Fruit fly (Drosophila melanogaster) whole organism, embryonic: ENCODE data around the gene CG33941.

Source experiments
- Abd-B ChIP-seq: fragments of 200-800 bp; sonication (Bioruptor generic); optimal IDR thresholded peaks from 2 replicates; lab custom pipeline; 2018; ENCODE audit warnings: missing biosample characterization, mild to moderate bottlenecking, missing genetic modification characterization, moderate library complexity
- CG10565 ChIP-seq: fragments of 200-800 bp; sonication (Bioruptor generic); optimal IDR thresholded peaks from 3 replicates; lab custom pipeline; 2016; ENCODE audit warnings: missing biosample characterization, mild to moderate bottlenecking, missing genetic modification characterization
- CG10959 ChIP-seq: fragments of 200-800 bp; sonication (Bioruptor generic); IDR thresholded peaks from 2 replicates; pipeline ENCODE4 v1.3.6; 2022; ENCODE audit warnings: missing biosample characterization, missing genetic modification characterization
- CG11085 ChIP-seq: fragments of 200-800 bp; sonication (Bioruptor generic); IDR thresholded peaks from 2 replicates; pipeline ENCODE4 v1.3.6; 2022; ENCODE audit warnings: missing biosample characterization, missing genetic modification characterization
- CG11696 ChIP-seq: fragments of 200-800 bp; sonication (Bioruptor generic); IDR thresholded peaks from 2 replicates; pipeline ENCODE4 v1.3.6; 2022; ENCODE audit warnings: missing biosample characterization, missing genetic modification characterization
- CG12219 ChIP-seq: fragments of 200-800 bp; sonication (Bioruptor generic); optimal IDR thresholded peaks from 3 replicates; lab custom pipeline; 2018; ENCODE audit warnings: missing biosample characterization, mild to moderate bottlenecking, missing genetic modification characterization
- CG12744 ChIP-seq: fragments of 200-800 bp; sonication (Bioruptor generic); optimal IDR thresholded peaks from 2 replicates; lab custom pipeline; 2016; ENCODE audit warnings: missing biosample characterization, missing genetic modification characterization
- CG13287 ChIP-seq: fragments of 200-800 bp; sonication (Bioruptor generic); IDR thresholded peaks from 2 replicates; pipeline ENCODE4 v1.3.6; 2022; ENCODE audit warnings: missing biosample characterization, missing genetic modification characterization; ENCODE audit not compliant: partially characterized antibody
- CG13894 ChIP-seq: fragments of 200-800 bp; sonication (Bioruptor generic); optimal IDR thresholded peaks from 3 replicates; lab custom pipeline; 2018; ENCODE audit warnings: missing biosample characterization, mild to moderate bottlenecking, missing genetic modification characterization, moderate library complexity
- CG14014 ChIP-seq: fragments of 200-800 bp; sonication (Bioruptor generic); IDR thresholded peaks from 2 replicates; pipeline ENCODE4 v1.3.6; 2022; ENCODE audit warnings: missing biosample characterization, missing genetic modification characterization
- CG15011 ChIP-seq: fragments of 200-800 bp; sonication (Bioruptor generic); optimal IDR thresholded peaks from 3 replicates; lab custom pipeline; 2018; ENCODE audit warnings: missing biosample characterization, mild to moderate bottlenecking, missing genetic modification characterization
- CG15479 ChIP-seq: fragments of 200-800 bp; sonication (Bioruptor generic); optimal IDR thresholded peaks from 3 replicates; lab custom pipeline; 2019; ENCODE audit warnings: missing biosample characterization, mild to moderate bottlenecking, missing genetic modification characterization, moderate library complexity
- CG1603 ChIP-seq: fragments of 200-800 bp; sonication (Bioruptor generic); optimal IDR thresholded peaks from 2 replicates; lab custom pipeline; 2019; ENCODE audit warnings: missing biosample characterization, mild to moderate bottlenecking, missing genetic modification characterization, moderate library complexity
- CG1647 ChIP-seq: fragments of 200-800 bp; sonication (Bioruptor generic); optimal IDR thresholded peaks from 3 replicates; lab custom pipeline; 2016; ENCODE audit warnings: missing biosample characterization, missing genetic modification characterization
- CG18262 ChIP-seq: fragments of 200-800 bp; optimal IDR thresholded peaks from 3 replicates; lab custom pipeline; 2019; ENCODE audit warnings: missing biosample characterization, mild to moderate bottlenecking, missing genetic modification characterization, moderate library complexity
- CG18476 ChIP-seq: fragments of 200-800 bp; sonication (Bioruptor generic); optimal IDR thresholded peaks from 2 replicates; lab custom pipeline; 2016; ENCODE audit warnings: missing biosample characterization, mild to moderate bottlenecking, missing genetic modification characterization
- CG2199 ChIP-seq: fragments of 200-800 bp; sonication (Bioruptor generic); IDR thresholded peaks from 3 replicates; pipeline ENCODE4 v1.3.6; 2022; ENCODE audit warnings: missing biosample characterization, missing genetic modification characterization
- CG2712 ChIP-seq: fragments of 200-800 bp; optimal IDR thresholded peaks from 3 replicates; lab custom pipeline; 2019; ENCODE audit warnings: missing biosample characterization, mild to moderate bottlenecking, missing genetic modification characterization, moderate library complexity
- CG30403 ChIP-seq: fragments of 200-800 bp; sonication (Bioruptor generic); optimal IDR thresholded peaks from 3 replicates; lab custom pipeline; 2016; ENCODE audit warnings: missing biosample characterization, missing genetic modification characterization
- CG3163 ChIP-seq: fragments of 200-800 bp; sonication (Bioruptor generic); optimal IDR thresholded peaks from 3 replicates; lab custom pipeline; 2016; ENCODE audit warnings: missing biosample characterization, missing genetic modification characterization
- CG32767 ChIP-seq: fragments of 200-800 bp; sonication (Bioruptor generic); IDR thresholded peaks from 2 replicates; pipeline ENCODE4 v1.3.6; 2022; ENCODE audit warnings: missing biosample characterization, missing genetic modification characterization
- CG7839 ChIP-seq: fragments of 200-800 bp; sonication (Bioruptor generic); optimal IDR thresholded peaks from 3 replicates; lab custom pipeline; 2018; ENCODE audit warnings: missing biosample characterization, mild to moderate bottlenecking, missing genetic modification characterization, moderate library complexity
- CG8359 ChIP-seq: fragments of 200-800 bp; sonication (Bioruptor generic); optimal IDR thresholded peaks from 2 replicates; lab custom pipeline; 2017; ENCODE audit warnings: missing biosample characterization, mild to moderate bottlenecking, missing genetic modification characterization, borderline replicate concordance
- CG8924 ChIP-seq: fragments of 200-800 bp; optimal IDR thresholded peaks from 3 replicates; lab custom pipeline; 2019; ENCODE audit warnings: missing biosample characterization, mild to moderate bottlenecking, missing genetic modification characterization, moderate library complexity
- E2f1 ChIP-seq: fragments of 200-800 bp; sonication (Bioruptor generic); IDR thresholded peaks from 2 replicates; pipeline ENCODE4 v1.3.6; 2022; ENCODE audit warnings: missing biosample characterization, missing genetic modification characterization
- Myb ChIP-seq: fragments of 200-800 bp; sonication (Bioruptor generic); optimal IDR thresholded peaks from 2 replicates; lab custom pipeline; 2016; ENCODE audit warnings: missing biosample characterization, missing genetic modification characterization
- Nf-YB ChIP-seq: fragments of 200-800 bp; sonication (Bioruptor generic); optimal IDR thresholded peaks from 3 replicates; lab custom pipeline; 2019; ENCODE audit warnings: missing biosample characterization, mild to moderate bottlenecking, missing genetic modification characterization, moderate library complexity
- Nf-YC ChIP-seq: fragments of 200-800 bp; optimal IDR thresholded peaks from 3 replicates; lab custom pipeline; 2019; ENCODE audit warnings: missing biosample characterization, mild to moderate bottlenecking, missing genetic modification characterization, moderate library complexity
- al ChIP-seq: fragments of 200-800 bp; sonication (Bioruptor generic); IDR thresholded peaks from 2 replicates; pipeline ENCODE4 v1.3.6; 2022; ENCODE audit warnings: missing biosample characterization, missing genetic modification characterization
- cas ChIP-seq: fragments of 200-800 bp; sonication (Bioruptor generic); IDR thresholded peaks from 2 replicates; pipeline ENCODE4 v1.3.6; 2022; ENCODE audit warnings: missing biosample characterization, missing genetic modification characterization
- cato ChIP-seq: fragments of 200-800 bp; sonication (Bioruptor generic); optimal IDR thresholded peaks from 2 replicates; lab custom pipeline; 2016; ENCODE audit warnings: missing biosample characterization, missing genetic modification characterization, borderline replicate concordance
- crc ChIP-seq: fragments of 200-800 bp; sonication (Bioruptor generic); optimal IDR thresholded peaks from 2 replicates; lab custom pipeline; 2016; ENCODE audit warnings: missing biosample characterization, missing genetic modification characterization
- dysf ChIP-seq: fragments of 200-800 bp; sonication (Bioruptor generic); IDR thresholded peaks from 3 replicates; pipeline ENCODE4 v1.3.6; 2022; ENCODE audit warnings: missing biosample characterization, missing genetic modification characterization
- inv ChIP-seq: fragments of 200-800 bp; sonication (Bioruptor generic); IDR thresholded peaks from 2 replicates; pipeline ENCODE4 v1.3.6; 2022; ENCODE audit warnings: missing biosample characterization, missing genetic modification characterization; ENCODE audit not compliant: partially characterized antibody
- mld ChIP-seq: fragments of 200-800 bp; sonication (Bioruptor generic); IDR thresholded peaks from 3 replicates; pipeline ENCODE4 v1.3.6; 2022; ENCODE audit warnings: missing biosample characterization, missing genetic modification characterization; ENCODE audit not compliant: partially characterized antibody
- phol ChIP-seq: fragments of 200-800 bp; sonication (Bioruptor generic); optimal IDR thresholded peaks from 3 replicates; lab custom pipeline; 2018; ENCODE audit warnings: missing biosample characterization, mild to moderate bottlenecking, missing genetic modification characterization, moderate library complexity
- pros ChIP-seq: fragments of 200-800 bp; sonication (Bioruptor generic); optimal IDR thresholded peaks from 3 replicates; lab custom pipeline; 2019; ENCODE audit warnings: missing biosample characterization, mild to moderate bottlenecking, missing genetic modification characterization, moderate library complexity
- run ChIP-seq: fragments of 200-800 bp; sonication (Bioruptor generic); optimal IDR thresholded peaks from 3 replicates; lab custom pipeline; 2018; ENCODE audit warnings: missing biosample characterization, mild to moderate bottlenecking, missing genetic modification characterization
- seq ChIP-seq: fragments of 200-800 bp; sonication (Bioruptor generic); IDR thresholded peaks from 2 replicates; pipeline ENCODE4 v1.3.6; 2022; ENCODE audit warnings: missing biosample characterization, missing genetic modification characterization
- ssp ChIP-seq: fragments of 200-800 bp; sonication (Bioruptor generic); IDR thresholded peaks from 2 replicates; pipeline ENCODE4 v1.3.6; 2022; ENCODE audit warnings: missing biosample characterization, missing genetic modification characterization
- stc ChIP-seq: fragments of 200-800 bp; sonication (Bioruptor generic); IDR thresholded peaks from 2 replicates; pipeline ENCODE4 v1.3.6; 2022; ENCODE audit warnings: missing biosample characterization, missing genetic modification characterization
- tna ChIP-seq: fragments of 200-800 bp; sonication (Bioruptor generic); IDR thresholded peaks from 2 replicates; pipeline ENCODE4 v1.3.6; 2022; ENCODE audit warnings: missing biosample characterization, missing genetic modification characterization; ENCODE audit not compliant: partially characterized antibody
- toy ChIP-seq: fragments of 200-800 bp; sonication (Bioruptor generic); IDR thresholded peaks from 2 replicates; pipeline ENCODE4 v1.3.6; 2022; ENCODE audit warnings: missing biosample characterization, missing genetic modification characterization
- twi ChIP-seq: fragments of 200-800 bp; optimal IDR thresholded peaks from 2 replicates; lab custom pipeline; 2019; ENCODE audit warnings: missing biosample characterization, mild to moderate bottlenecking, missing genetic modification characterization, moderate library complexity
- zen ChIP-seq: fragments of 200-800 bp; sonication (Bioruptor generic); optimal IDR thresholded peaks from 3 replicates; lab custom pipeline; 2018; ENCODE audit warnings: missing biosample characterization, mild to moderate bottlenecking, missing genetic modification characterization, moderate library complexity

Gene CG33941

DNA sequence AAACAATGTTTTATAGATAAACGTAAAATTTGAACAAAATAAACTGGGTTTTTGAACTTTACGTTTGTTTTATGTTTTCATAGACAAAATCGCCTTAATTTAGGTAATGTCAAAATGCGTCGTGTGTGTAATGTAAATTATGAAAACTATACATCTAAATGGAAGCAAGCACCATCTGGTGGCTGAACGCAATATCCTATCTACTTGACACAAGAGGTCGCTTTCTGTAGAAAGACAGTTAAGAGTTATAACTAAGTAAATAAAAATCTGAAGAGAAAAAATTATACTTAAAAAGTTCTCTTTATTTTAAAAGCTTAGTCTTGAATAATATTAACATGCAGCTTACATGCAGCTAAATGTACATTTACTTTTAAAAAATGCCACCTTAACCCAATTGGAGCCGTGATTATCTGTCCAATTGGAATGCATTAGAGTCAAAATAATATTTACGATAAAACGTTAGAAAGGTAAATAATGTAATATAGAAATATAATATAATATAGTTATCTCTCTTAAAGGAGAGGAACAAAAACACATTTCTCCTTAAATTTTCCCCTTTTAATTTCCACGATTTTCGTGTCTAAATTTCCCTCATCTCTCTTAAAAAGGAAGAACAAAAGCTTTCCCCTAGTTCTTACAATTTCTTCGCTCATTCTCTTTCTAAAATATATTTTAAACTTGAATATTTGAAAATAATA lies 42.5 kb upstream of the CG33941 start (continued):
- TF ChIP-seq tna (GFP tag; lab: Robert Waterston, UW) (peak; percentile 50; the same call in 1 of the 2 replicates), Abd-B (GFP tag; lab: Kevin White, UChicago) (no peak), CG11696 (GFP tag; lab: Robert Waterston, UW) (no peak; the same call in 1 of the 2 replicates), cas (GFP tag; lab: Robert Waterston, UW) (no peak; the same call in 1 of the 2 replicates), CG30403 (GFP tag; lab: Kevin White, UChicago) (peak; percentile 91), CG1603 (tag; lab: Kevin White, UChicago) (peak; percentile 88), CG18476 (GFP tag; lab: Kevin White, UChicago) (peak; percentile 90), CG1647 (peak; percentile 90), CG3163 (GFP tag; lab: Kevin White, UChicago) (peak; percentile 100)

DNA sequence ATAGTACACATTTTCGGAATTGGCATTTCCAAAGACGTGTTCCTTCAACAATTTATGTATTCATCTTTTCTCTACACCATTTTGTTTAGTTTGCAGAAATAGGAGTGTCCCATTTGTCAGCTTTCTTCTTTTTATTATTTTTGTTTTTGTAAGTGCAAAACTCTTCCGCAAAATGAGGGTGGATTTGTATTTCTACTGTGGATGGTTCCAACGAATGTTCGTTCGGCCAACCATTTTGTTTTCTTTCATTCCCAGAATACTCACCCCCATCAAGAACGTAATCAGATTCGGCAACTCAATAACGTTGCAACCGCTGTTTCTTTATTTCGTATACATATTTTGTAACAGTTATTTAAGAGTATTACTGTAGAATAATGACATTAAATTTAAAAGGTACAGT lies 39.0 kb upstream of the CG33941 start:
- TF ChIP-seq Nf-YB (GFP tag; lab: Kevin White, UChicago) (peak; percentile 92), zen (tag; lab: Kevin White, UChicago) (peak; percentile 29), run (no peak), CG7839 (no peak), crc (GFP tag; lab: Kevin White, UChicago) (no peak), cato (no peak), ssp (no peak), CG8359 (GFP tag; lab: Kevin White, UChicago) (no peak), CG12219 (no peak), phol (tag; lab: Kevin White, UChicago) (peak; percentile 14), pros (peak; percentile 73), seq (peak; percentile 61; the same call in 1 of the 2 replicates), E2f1 (GFP tag; lab: Robert Waterston, UW) (no peak), CG12744 (GFP tag; lab: Kevin White, UChicago) (no peak), CG32767 (GFP tag; lab: Robert Waterston, UW) (peak; percentile 57; the same call in 1 of the 2 replicates), CG13894 (tag; lab: Kevin White, UChicago) (no peak), CG15479 (GFP tag; lab: Kevin White, UChicago) (peak; percentile 41), Nf-YC (tag; lab: Kevin White, UChicago) (peak; percentile 91), CG13287 (GFP tag; lab: Robert Waterston, UW) (no peak), CG8924 (tag; lab: Kevin White, UChicago) (peak; percentile 2), CG10959 (GFP tag; lab: Robert Waterston, UW) (no peak)

DNA sequence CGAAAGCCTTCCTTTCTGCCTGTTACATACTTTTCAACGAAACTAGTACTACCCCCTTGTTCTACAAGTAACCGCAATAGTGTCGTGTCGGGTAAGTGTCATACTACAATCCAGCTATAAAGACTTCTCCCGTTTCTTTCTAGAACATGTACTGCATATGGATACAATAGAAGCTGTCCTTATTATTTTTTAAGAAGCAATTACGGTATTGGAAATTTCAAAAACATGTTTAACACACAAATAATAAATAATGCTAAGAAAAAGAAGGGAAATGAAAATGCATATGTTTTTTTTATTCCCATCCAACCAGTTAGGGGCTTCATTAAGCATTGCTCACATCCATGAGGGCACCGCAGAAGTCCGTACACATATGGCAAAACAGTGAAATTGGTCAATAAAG lies 37.8 kb upstream of the CG33941 start:
- TF ChIP-seq twi (tag; lab: Kevin White, UChicago) (peak; percentile 61), CG10565 (GFP tag; lab: Kevin White, UChicago) (no peak), CG2199 (GFP tag; lab: Robert Waterston, UW) (peak; percentile 76; the same call in 1 of the 3 replicates)
- TF ChIP-seq, all 482 proteins: peak for 2

DNA sequence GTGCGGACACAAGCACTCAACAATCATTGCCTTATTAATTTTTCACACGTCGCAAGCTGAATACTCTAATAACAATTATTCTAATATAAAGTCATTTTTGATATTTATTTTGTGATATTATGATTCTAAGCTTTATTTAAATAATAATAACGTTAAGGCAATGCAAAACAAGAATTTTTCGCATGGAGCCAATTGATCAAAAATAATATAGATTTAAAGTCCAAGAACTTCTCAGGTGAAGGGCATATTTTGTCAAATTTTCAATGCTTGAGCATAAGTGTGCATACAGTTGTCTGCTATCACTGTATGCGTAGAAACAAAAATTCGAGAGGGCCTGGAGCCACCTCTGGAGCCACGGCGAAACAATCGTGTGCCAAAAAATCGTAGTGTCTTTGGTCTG lies 32.9 kb upstream of the CG33941 start:
- TF ChIP-seq CG2712 (tag; lab: Kevin White, UChicago) (peak; percentile 18), CG14014 (0 out of 2 replicates have a peak, but pooled peaks have one; percentile 35), toy (no peak), Myb (GFP tag; lab: Kevin White, UChicago) (no peak), inv (GFP tag; lab: Robert Waterston, UW) (no peak), CG15011 (no peak), CG2199 (GFP tag; lab: Robert Waterston, UW) (0 out of 3 replicates have a peak, but pooled peaks have one; percentile 56), seq (0 out of 2 replicates have a peak, but pooled peaks have one; percentile 45), CG11085 (no peak), al (GFP tag; lab: Robert Waterston, UW) (no peak; the same call in 1 of the 2 replicates), CG30403 (GFP tag; lab: Kevin White, UChicago) (peak; percentile 10), mld (GFP tag; lab: Robert Waterston, UW) (no peak), CG18262 (tag; lab: Kevin White, UChicago) (peak; percentile 29), stc (GFP tag; lab: Robert Waterston, UW) (peak; percentile 63), dysf (GFP tag; lab: Robert Waterston, UW) (peak; percentile 68; the same call in 2 of the 3 replicates)
